Fruit fly (Drosophila melanogaster): ENCODE data around the gene GstD6.
A peak's percentile ranks its signal among the peaks of the same experiment; 100 is the strongest.

GstD6 gene

dm6 chr3R:12402935-12403334 lies 26.0 kb downstream of the GstD6 start (continued):
- peak; percentile 90 for TF ChIP-seq Ets97D (GFP tag; optimal IDR thresholded peaks at IDR 0.05)
- no peak for TF ChIP-seq yki (optimal IDR thresholded peaks at IDR 0.05)
- TF ChIP-seq hth (optimal IDR thresholded peaks at IDR 0.05): no peak
- TF ChIP-seq CG12071 (GFP tag; optimal IDR thresholded peaks at IDR 0.05): peak; percentile 100
- peak; percentile 94 for TF ChIP-seq schlank (tag; optimal IDR thresholded peaks at IDR 0.05)
- TF ChIP-seq CG18011 (GFP tag; optimal IDR thresholded peaks at IDR 0.05): peak; percentile 84
- TF ChIP-seq CG7987 (GFP tag; optimal IDR thresholded peaks at IDR 0.05): peak; percentile 96
- TF ChIP-seq CG9797 (GFP tag; optimal IDR thresholded peaks at IDR 0.05): peak; percentile 41
- peak; percentile 97 for TF ChIP-seq Oli (tag; optimal IDR thresholded peaks at IDR 0.05)
- peak; percentile 98 for TF ChIP-seq CG8388 (GFP tag; optimal IDR thresholded peaks at IDR 0.05)
- TF ChIP-seq fu2 (GFP tag; optimal IDR thresholded peaks at IDR 0.05): peak; percentile 88
- peak; percentile 87 for TF ChIP-seq CG8944 (GFP tag; optimal IDR thresholded peaks at IDR 0.05)
- TF ChIP-seq CG1792 (GFP tag; optimal IDR thresholded peaks at IDR 0.05): peak; percentile 97
- no peak for TF ChIP-seq pita (GFP tag; optimal IDR thresholded peaks at IDR 0.05)
- peak; percentile 100 for TF ChIP-seq chm (GFP tag; IDR thresholded peaks at IDR 0.05)
- TF ChIP-seq CG9876 (GFP tag; optimal IDR thresholded peaks at IDR 0.05): peak; percentile 84
- peak; percentile 63 for TF ChIP-seq ro (GFP tag; IDR thresholded peaks at IDR 0.05)
- TF ChIP-seq CG9609 (GFP tag; optimal IDR thresholded peaks at IDR 0.05): peak; percentile 91
- TF ChIP-seq run (tag; optimal IDR thresholded peaks at IDR 0.05): peak; percentile 95
- peak; percentile 98 for TF ChIP-seq CG10565 (GFP tag; optimal IDR thresholded peaks at IDR 0.05)
- TF ChIP-seq chn (GFP tag; optimal IDR thresholded peaks at IDR 0.05): peak; percentile 95
- peak; percentile 98 for TF ChIP-seq CrebB (tag; optimal IDR thresholded peaks at IDR 0.05)
- TF ChIP-seq mld (GFP tag; IDR thresholded peaks at IDR 0.05; ENCODE audit: partially characterized antibody): no peak
- peak; percentile 92 for TF ChIP-seq CG7745 (tag; optimal IDR thresholded peaks at IDR 0.05)
- no peak for TF ChIP-seq Bgb (GFP tag; IDR thresholded peaks at IDR 0.05; ENCODE audit: partially characterized antibody)
- peak; percentile 98 for TF ChIP-seq CG17912 (GFP tag; optimal IDR thresholded peaks at IDR 0.05)
- TF ChIP-seq Opbp (GFP tag; IDR thresholded peaks at IDR 0.05; ENCODE audit: partially characterized antibody): no peak
- peak; percentile 98 for TF ChIP-seq oc (tag; optimal IDR thresholded peaks at IDR 0.05)
- TF ChIP-seq CG17328 (GFP tag; IDR thresholded peaks at IDR 0.05): peak; percentile 98
- TF ChIP-seq CG14860 (GFP tag; IDR thresholded peaks at IDR 0.05; ENCODE audit: partially characterized antibody): no peak
- TF ChIP-seq B-H2 (GFP tag; optimal IDR thresholded peaks at IDR 0.05): peak; percentile 98
- TF ChIP-seq amos (GFP tag; IDR thresholded peaks at IDR 0.05; ENCODE audit: partially characterized antibody): no peak
- peak; percentile 99 for TF ChIP-seq nau (GFP tag; optimal IDR thresholded peaks at IDR 0.05)
- peak; percentile 95 for TF ChIP-seq CG10366 (GFP tag; IDR thresholded peaks at IDR 0.05)
- TF ChIP-seq CG8359 (GFP tag; optimal IDR thresholded peaks at IDR 0.05; ENCODE audit: borderline replicate concordance): peak; percentile 92
- peak; percentile 90 for TF ChIP-seq her (GFP tag; optimal IDR thresholded peaks at IDR 0.05)
- TF ChIP-seq CG17829 (tag; optimal IDR thresholded peaks at IDR 0.05): peak; percentile 99
- 0 out of 3 replicates have a peak, but pooled peaks have one; percentile 32 for TF ChIP-seq CG16813 (GFP tag; IDR thresholded peaks at IDR 0.05; ENCODE audit: partially characterized antibody)
- peak; percentile 94 to 96 for TF ChIP-seq Pdp1 (GFP tag; optimal IDR thresholded peaks at IDR 0.05)
- peak; percentile 94 for TF ChIP-seq Dad (GFP tag; optimal IDR thresholded peaks at IDR 0.05)
- peak; percentile 46 for TF ChIP-seq pzg (GFP tag; optimal IDR thresholded peaks at IDR 0.05)
- TF ChIP-seq CG18262 (tag; optimal IDR thresholded peaks at IDR 0.05): peak; percentile 99
- peak; percentile 96 for TF ChIP-seq lilli (GFP tag; optimal IDR thresholded peaks at IDR 0.05)
- peak; percentile 91 for TF ChIP-seq crc (GFP tag; optimal IDR thresholded peaks at IDR 0.05)
- peak; percentile 100 for TF ChIP-seq zen (tag; optimal IDR thresholded peaks at IDR 0.05)
- TF ChIP-seq CG1647 (GFP tag; optimal IDR thresholded peaks at IDR 0.05): peak; percentile 98
- TF ChIP-seq HLH3B (GFP tag; IDR thresholded peaks at IDR 0.05): peak; percentile 97
- TF ChIP-seq sisA (GFP tag; IDR thresholded peaks at IDR 0.05): peak; percentile 89
- no peak for TF ChIP-seq CG8478 (optimal IDR thresholded peaks at IDR 0.05)
- TF ChIP-seq CoRest (tag; optimal IDR thresholded peaks at IDR 0.05): peak; percentile 99
- TF ChIP-seq esg (GFP tag; conservative IDR thresholded peaks at IDR 0.05): peak; percentile 93
